Fruit fly (Drosophila melanogaster) whole organism, embryonic: ENCODE data around the gene CG15877.

Experiments
- Blimp-1 ChIP-seq: fragments of 200-800 bp; sonication (Bioruptor generic); optimal IDR thresholded peaks from 3 replicates; lab custom pipeline; 2018; ENCODE audit warnings: missing biosample characterization, missing genetic modification characterization, mild to moderate bottlenecking, moderate library complexity, missing genetic modification reagents
- CG10979 ChIP-seq: fragments of 200-800 bp; sonication (Bioruptor generic); optimal IDR thresholded peaks from 2 replicates; lab custom pipeline; 2018; ENCODE audit warnings: missing biosample characterization, mild to moderate bottlenecking, missing genetic modification characterization, moderate library complexity
- CG11456 ChIP-seq: fragments of 200-800 bp; sonication (Bioruptor generic); IDR thresholded peaks from 3 replicates; pipeline ENCODE4 v1.3.6; 2022; ENCODE audit warnings: missing biosample characterization, missing genetic modification characterization
- CG12219 ChIP-seq: fragments of 200-800 bp; sonication (Bioruptor generic); optimal IDR thresholded peaks from 3 replicates; lab custom pipeline; 2018; ENCODE audit warnings: missing biosample characterization, mild to moderate bottlenecking, missing genetic modification characterization
- CG12391 ChIP-seq: fragments of 200-800 bp; sonication (Bioruptor generic); optimal IDR thresholded peaks from 3 replicates; lab custom pipeline; 2018; ENCODE audit warnings: missing biosample characterization, mild to moderate bottlenecking, missing genetic modification characterization, moderate library complexity
- CG12744 ChIP-seq: fragments of 200-800 bp; sonication (Bioruptor generic); optimal IDR thresholded peaks from 2 replicates; lab custom pipeline; 2016; ENCODE audit warnings: missing biosample characterization, missing genetic modification characterization
- CG12769 ChIP-seq: fragments of 200-800 bp; sonication (Bioruptor generic); optimal IDR thresholded peaks from 2 replicates; lab custom pipeline; 2019; ENCODE audit warnings: missing biosample characterization, mild to moderate bottlenecking, missing genetic modification characterization, moderate library complexity
- CG14050 ChIP-seq: fragments of 200-800 bp; sonication (Bioruptor generic); IDR thresholded peaks from 3 replicates; pipeline ENCODE4 v1.3.6; 2022; ENCODE audit warnings: missing biosample characterization, missing genetic modification characterization
- CG14667 ChIP-seq: fragments of 200-800 bp; sonication (Bioruptor generic); IDR thresholded peaks from 2 replicates; pipeline ENCODE4 v1.3.6; 2022; ENCODE audit warnings: missing biosample characterization, missing genetic modification characterization
- CG15601 ChIP-seq: fragments of 200-800 bp; sonication (Bioruptor generic); optimal IDR thresholded peaks from 3 replicates; lab custom pipeline; 2019; ENCODE audit warnings: missing biosample characterization, mild to moderate bottlenecking, missing genetic modification characterization, moderate library complexity
- CG16813 ChIP-seq: fragments of 200-800 bp; sonication (Bioruptor generic); IDR thresholded peaks from 3 replicates; pipeline ENCODE4 v1.3.6; 2022; ENCODE audit warnings: missing biosample characterization, missing genetic modification characterization; ENCODE audit not compliant: partially characterized antibody
- CG17385 ChIP-seq: fragments of 200-800 bp; sonication (Bioruptor generic); optimal IDR thresholded peaks from 3 replicates; lab custom pipeline; 2018; ENCODE audit warnings: missing biosample characterization, mild to moderate bottlenecking, missing genetic modification characterization
- CG3995 ChIP-seq: fragments of 200-800 bp; sonication (Bioruptor generic); optimal IDR thresholded peaks from 3 replicates; lab custom pipeline; 2016; ENCODE audit warnings: missing biosample characterization, missing genetic modification characterization
- CG8359 ChIP-seq: fragments of 200-800 bp; sonication (Bioruptor generic); optimal IDR thresholded peaks from 2 replicates; lab custom pipeline; 2017; ENCODE audit warnings: missing biosample characterization, mild to moderate bottlenecking, missing genetic modification characterization, borderline replicate concordance
- D19A ChIP-seq: fragments of 200-800 bp; optimal IDR thresholded peaks from 3 replicates; lab custom pipeline; 2019; ENCODE audit warnings: missing biosample characterization, mild to moderate bottlenecking, missing genetic modification characterization, moderate library complexity
- Ets97D ChIP-seq: fragments of 200-800 bp; sonication (Bioruptor generic); optimal IDR thresholded peaks from 3 replicates; lab custom pipeline; 2016; ENCODE audit warnings: missing biosample characterization, missing genetic modification characterization
- Gug ChIP-seq: fragments of 200-800 bp; sonication (Bioruptor generic); IDR thresholded peaks from 4 replicates; pipeline ENCODE4 v1.3.6; 2022; ENCODE audit warnings: missing biosample characterization, missing genetic modification characterization
- Hand ChIP-seq: fragments of 200-800 bp; sonication (Bioruptor generic); optimal IDR thresholded peaks from 2 replicates; lab custom pipeline; 2017; ENCODE audit warnings: mild to moderate bottlenecking, missing biosample characterization, missing genetic modification reagents, missing genetic modification characterization
- Hey ChIP-seq: fragments of 200-800 bp; sonication (Bioruptor generic); optimal IDR thresholded peaks from 3 replicates; lab custom pipeline; 2018; ENCODE audit warnings: missing biosample characterization, mild to moderate bottlenecking, missing genetic modification characterization
- HmgD ChIP-seq: fragments of 200-800 bp; sonication (Bioruptor generic); optimal IDR thresholded peaks from 3 replicates; lab custom pipeline; 2016; ENCODE audit warnings: missing biosample characterization, missing genetic modification characterization
- Hmr ChIP-seq: fragments of 200-800 bp; sonication (Bioruptor generic); optimal IDR thresholded peaks from 3 replicates; lab custom pipeline; 2017; ENCODE audit warnings: mild to moderate bottlenecking, missing biosample characterization, missing genetic modification reagents, missing genetic modification characterization
- Hr39 ChIP-seq: fragments of >200 bp; optimal IDR thresholded peaks from 2 replicates; lab custom pipeline; 2017
- MBD-R2 ChIP-seq: fragments of 200-800 bp; sonication (Bioruptor generic); IDR thresholded peaks from 2 replicates; pipeline ENCODE4 v1.3.6; 2022; ENCODE audit warnings: missing biosample characterization, missing genetic modification characterization
- Mad ChIP-seq: fragments of 200-800 bp; sonication (Bioruptor generic); optimal IDR thresholded peaks from 2 replicates; lab custom pipeline; 2016; ENCODE audit warnings: missing biosample characterization, missing genetic modification characterization
- Nf-YA ChIP-seq: fragments of 200-800 bp; sonication (Bioruptor generic); IDR thresholded peaks from 2 replicates; pipeline ENCODE4 v1.3.6; 2022; ENCODE audit warnings: missing biosample characterization, missing genetic modification characterization
- Oli ChIP-seq: fragments of 200-800 bp; sonication (Bioruptor generic); optimal IDR thresholded peaks from 2 replicates; lab custom pipeline; 2018; ENCODE audit warnings: missing biosample characterization, mild to moderate bottlenecking, missing genetic modification characterization, moderate library complexity
- Sin3A ChIP-seq: fragments of >200 bp; optimal IDR thresholded peaks from 2 replicates; lab custom pipeline; 2018
- Sry-β ChIP-seq: fragments of 200-800 bp; sonication (Bioruptor generic); optimal IDR thresholded peaks from 2 replicates; lab custom pipeline; 2018; ENCODE audit warnings: missing biosample characterization, mild to moderate bottlenecking, missing genetic modification characterization, moderate library complexity
- Vsx1 ChIP-seq: fragments of 200-800 bp; sonication (Bioruptor generic); optimal IDR thresholded peaks from 2 replicates; lab custom pipeline; 2017; ENCODE audit warnings: missing biosample characterization, mild to moderate bottlenecking, missing genetic modification characterization, missing genetic modification reagents
- Xrp1 ChIP-seq: fragments of 200-800 bp; sonication (Bioruptor generic); IDR thresholded peaks from 2 replicates; pipeline ENCODE4 v1.3.6; 2022; ENCODE audit warnings: missing biosample characterization, missing genetic modification characterization
- emc ChIP-seq: fragments of 200-800 bp; sonication (Bioruptor generic); optimal IDR thresholded peaks from 2 replicates; lab custom pipeline; 2016; ENCODE audit warnings: missing biosample characterization, missing genetic modification characterization
- exex ChIP-seq: fragments of 200-800 bp; sonication (Bioruptor generic); optimal IDR thresholded peaks from 4 replicates; lab custom pipeline; 2018; ENCODE audit warnings: missing biosample characterization, mild to moderate bottlenecking, missing genetic modification characterization, moderate library complexity
- grau ChIP-seq: fragments of 200-800 bp; optimal IDR thresholded peaks from 3 replicates; lab custom pipeline; 2019; ENCODE audit warnings: missing biosample characterization, mild to moderate bottlenecking, missing genetic modification characterization, moderate library complexity
- kni ChIP-seq: fragments of 200-800 bp; sonication (Bioruptor generic); optimal IDR thresholded peaks from 3 replicates; lab custom pipeline; 2017; ENCODE audit warnings: mild to moderate bottlenecking, missing biosample characterization, missing genetic modification reagents, missing genetic modification characterization
- lmd ChIP-seq: fragments of 200-800 bp; sonication (Bioruptor generic); IDR thresholded peaks from 2 replicates; pipeline ENCODE4 v1.3.6; 2022; ENCODE audit warnings: missing biosample characterization, missing genetic modification characterization
- lola ChIP-seq, 3 experiments: fragments of >200 bp in 2 of 3; fragments of 200-800 bp in 1 of 3; sonication (Bioruptor generic) in 1 of 3; optimal IDR thresholded peaks; 2 replicates each; lab custom pipeline; 2017 to 2019; ENCODE audit warnings: missing biosample characterization in 3 of 3, missing genetic modification characterization in 3 of 3, mild to moderate bottlenecking in 1 of 3, moderate library complexity in 1 of 3
- nmo ChIP-seq: fragments of 200-800 bp; sonication (Bioruptor generic); optimal IDR thresholded peaks from 2 replicates; lab custom pipeline; 2018; ENCODE audit warnings: missing biosample characterization, mild to moderate bottlenecking, missing genetic modification characterization, moderate library complexity
- nom ChIP-seq: fragments of 200-800 bp; sonication (Bioruptor generic); optimal IDR thresholded peaks from 2 replicates; lab custom pipeline; 2017; ENCODE audit warnings: missing biosample characterization, missing genetic modification characterization, mild to moderate bottlenecking, moderate library complexity, missing genetic modification reagents
- odd ChIP-seq: fragments of 200-800 bp; sonication (Bioruptor generic); optimal IDR thresholded peaks from 2 replicates; lab custom pipeline; 2017; ENCODE audit warnings: missing biosample characterization, mild to moderate bottlenecking, missing genetic modification characterization
- p53 ChIP-seq: fragments of 200-800 bp; sonication (Bioruptor generic); optimal IDR thresholded peaks from 2 replicates; lab custom pipeline; 2016; ENCODE audit warnings: missing biosample characterization, missing genetic modification characterization
- phol ChIP-seq: fragments of 200-800 bp; sonication (Bioruptor generic); optimal IDR thresholded peaks from 3 replicates; lab custom pipeline; 2018; ENCODE audit warnings: missing biosample characterization, mild to moderate bottlenecking, missing genetic modification characterization, moderate library complexity
- pita ChIP-seq: fragments of 200-800 bp; sonication (Bioruptor generic); optimal IDR thresholded peaks from 2 replicates; lab custom pipeline; 2017; ENCODE audit warnings: missing biosample characterization, mild to moderate bottlenecking, missing genetic modification characterization
- rib ChIP-seq: fragments of 200-800 bp; sonication (Bioruptor generic); IDR thresholded peaks from 2 replicates; pipeline ENCODE4 v1.3.6; 2022; ENCODE audit warnings: missing biosample characterization, missing genetic modification characterization
- scrt ChIP-seq: fragments of 200-800 bp; sonication (Bioruptor generic); optimal IDR thresholded peaks from 2 replicates; lab custom pipeline; 2018; ENCODE audit warnings: missing biosample characterization, mild to moderate bottlenecking, missing genetic modification characterization, moderate library complexity
- sim ChIP-seq: fragments of 200-800 bp; sonication (Bioruptor generic); IDR thresholded peaks from 2 replicates; pipeline ENCODE4 v1.3.6; 2022; ENCODE audit warnings: missing biosample characterization, missing genetic modification characterization
- sima ChIP-seq: fragments of 200-800 bp; sonication (Bioruptor generic); optimal IDR thresholded peaks from 2 replicates; lab custom pipeline; 2016; ENCODE audit warnings: missing biosample characterization, missing genetic modification characterization
- sisA ChIP-seq: fragments of 200-800 bp; sonication (Bioruptor generic); IDR thresholded peaks from 2 replicates; pipeline ENCODE4 v1.3.6; 2022; ENCODE audit warnings: missing biosample characterization, missing genetic modification characterization
- sob ChIP-seq: fragments of 200-800 bp; sonication (Bioruptor generic); IDR thresholded peaks from 2 replicates; pipeline ENCODE4 v1.3.6; 2022; ENCODE audit warnings: missing biosample characterization, missing genetic modification characterization
- tx ChIP-seq: fragments of 200-800 bp; sonication (Bioruptor generic); optimal IDR thresholded peaks from 2 replicates; lab custom pipeline; 2016; ENCODE audit warnings: missing biosample characterization, missing genetic modification characterization
- vnd ChIP-seq: fragments of 200-800 bp; sonication (Bioruptor generic); IDR thresholded peaks from 3 replicates; pipeline ENCODE4 v1.3.6; 2022; ENCODE audit warnings: missing biosample characterization, missing genetic modification characterization; ENCODE audit not compliant: partially characterized antibody
- wek ChIP-seq: fragments of 200-800 bp; sonication (Bioruptor generic); optimal IDR thresholded peaks from 3 replicates; lab custom pipeline; 2018; ENCODE audit warnings: missing biosample characterization, mild to moderate bottlenecking, missing genetic modification characterization, moderate library complexity

Gene CG15877

dm6 chr3L:2418769-2419168 is 41.4 kb upstream of the CG15877 start (continued):
- no peak for TF ChIP-seq Hr39 (lab: Kevin White, UChicago)
- TF ChIP-seq Gug (GFP tag; lab: Robert Waterston, UW): peak; percentile 83
- TF ChIP-seq CG8359 (GFP tag; lab: Kevin White, UChicago): peak; percentile 79
- TF ChIP-seq CG14050 (GFP tag; lab: Robert Waterston, UW): peak; percentile 72
- TF ChIP-seq kni: no peak
- TF ChIP-seq Oli (tag; lab: Kevin White, UChicago): peak; percentile 70
- TF ChIP-seq Blimp-1 (GFP tag; lab: Kevin White, UChicago): peak; percentile 93
- peak; percentile 42 for TF ChIP-seq Sry-β
- TF ChIP-seq CG14667: peak; percentile 78
- peak; percentile 74 for TF ChIP-seq CG12769 (tag; lab: Kevin White, UChicago)
- peak; percentile 80 for TF ChIP-seq Nf-YA (GFP tag; lab: Robert Waterston, UW)
- peak; percentile 39 for TF ChIP-seq CG12744
- TF ChIP-seq emc (GFP tag; lab: Kevin White, UChicago): peak; percentile 42
- no peak for TF ChIP-seq CG3995 (GFP tag; lab: Kevin White, UChicago)
- peak; percentile 24 for TF ChIP-seq Mad
- peak; percentile 90 for TF ChIP-seq Xrp1 (GFP tag; lab: Robert Waterston, UW)
- TF ChIP-seq lola (GFP tag; optimal IDR thresholded peaks at IDR 0.05; lab: Kevin White, UChicago): peak in 1 of 3 experiments; percentile 53
- TF ChIP-seq odd: peak; percentile 27
- TF ChIP-seq rib (GFP tag; lab: Robert Waterston, UW): peak; percentile 74
- peak; percentile 78 for TF ChIP-seq sima (GFP tag; lab: Kevin White, UChicago)
- peak; percentile 76 for TF ChIP-seq nmo
- TF ChIP-seq HmgD (GFP tag; lab: Kevin White, UChicago): no peak
- TF ChIP-seq sisA (GFP tag; lab: Robert Waterston, UW): peak; percentile 83
- peak; percentile 44 for TF ChIP-seq exex (tag; lab: Kevin White, UChicago)
- no peak for TF ChIP-seq p53 (GFP tag; lab: Kevin White, UChicago)
- TF ChIP-seq vnd: no peak
- no peak for TF ChIP-seq Hey (tag; lab: Kevin White, UChicago)
- no peak for TF ChIP-seq CG16813 (GFP tag; lab: Robert Waterston, UW)
- peak; percentile 66 for TF ChIP-seq Hmr (GFP tag; lab: Kevin White, UChicago)
- peak; percentile 90 for TF ChIP-seq lmd (GFP tag; lab: Robert Waterston, UW)
- peak; percentile 41 for TF ChIP-seq tx
- peak; percentile 69 for TF ChIP-seq CG12391 (tag; lab: Kevin White, UChicago)
- TF ChIP-seq Sin3A: no peak
- TF ChIP-seq MBD-R2: peak; percentile 75; the same call in 1 of the 2 replicates
- peak; percentile 77 for TF ChIP-seq Ets97D (GFP tag; lab: Kevin White, UChicago)
- TF ChIP-seq Vsx1 (GFP tag; lab: Kevin White, UChicago): peak; percentile 28
- peak; percentile 58; the same call in 1 of the 2 replicates for TF ChIP-seq sim (GFP tag; lab: Robert Waterston, UW)
- peak; percentile 71 for TF ChIP-seq CG17385 (GFP tag; lab: Kevin White, UChicago)
- TF ChIP-seq CG15601 (tag; lab: Kevin White, UChicago): peak; percentile 24
- TF ChIP-seq nom (GFP tag; lab: Kevin White, UChicago): peak; percentile 85
- peak; percentile 8 for TF ChIP-seq wek
- peak; percentile 88 for TF ChIP-seq D19A (tag; lab: Kevin White, UChicago)
- peak; percentile 78 for TF ChIP-seq grau
- TF ChIP-seq sob (GFP tag; lab: Robert Waterston, UW): peak; percentile 82
- TF ChIP-seq pita (GFP tag; lab: Kevin White, UChicago): no peak
- peak; percentile 89 for TF ChIP-seq CG10979 (tag; lab: Kevin White, UChicago)
- peak; percentile 87 for TF ChIP-seq CG11456 (GFP tag; lab: Robert Waterston, UW)
- peak; percentile 63 for TF ChIP-seq CG12219 (GFP tag; lab: Kevin White, UChicago)
- TF ChIP-seq Hand (GFP tag; lab: Kevin White, UChicago): peak; percentile 32
- peak; percentile 78 for TF ChIP-seq scrt (GFP tag; lab: Kevin White, UChicago)
- TF ChIP-seq phol: peak; percentile 86
